Fruit fly (Drosophila melanogaster): Measurements from ENCODE around the gene CG13685.

CG13685 gene

dm6 chr3L:7783383-7783782, 36.2 kb downstream of the CG13685 start (continued):
- peak; percentile 19; the same call in 1 of the 3 replicates for TF ChIP-seq CG14050 (GFP tag; IDR thresholded peaks at IDR 0.05)
- peak; percentile 4 for TF ChIP-seq CG12659 (GFP tag; optimal IDR thresholded peaks at IDR 0.05)
- TF ChIP-seq CG11504 (tag; optimal IDR thresholded peaks at IDR 0.05), result peak; percentile 47
- TF ChIP-seq Med (GFP tag), result peak; percentile 80
- TF ChIP-seq unc-4 (GFP tag; IDR thresholded peaks at IDR 0.05; ENCODE audit: partially characterized antibody), result no peak
- TF ChIP-seq Dll (GFP tag; IDR thresholded peaks at IDR 0.05; ENCODE audit: partially characterized antibody), result no peak
- TF ChIP-seq dysf (GFP tag; IDR thresholded peaks at IDR 0.05), result peak; percentile 55; the same call in 1 of the 3 replicates
- TF ChIP-seq mld (GFP tag; IDR thresholded peaks at IDR 0.05; ENCODE audit: partially characterized antibody), result no peak
- no peak for TF ChIP-seq lov (optimal IDR thresholded peaks at IDR 0.05)
- TF ChIP-seq lov (GFP tag; IDR thresholded peaks at IDR 0.05), result no peak
- TF ChIP-seq CG15269 (tag; optimal IDR thresholded peaks at IDR 0.05), result peak; percentile 55
- no peak for TF ChIP-seq CG8388 (GFP tag; optimal IDR thresholded peaks at IDR 0.05)
- TF ChIP-seq unpg (GFP tag; optimal IDR thresholded peaks at IDR 0.05), result peak; percentile 39
- no peak for TF ChIP-seq pan (optimal IDR thresholded peaks at IDR 0.05)
- peak in 1 of 2 experiments; percentile 40 for TF ChIP-seq pan (GFP tag; optimal IDR thresholded peaks at IDR 0.05 in 1 of 2, IDR thresholded peaks at IDR 0.05 in 1 of 2)
- no peak for TF ChIP-seq Taf1 (GFP tag; IDR thresholded peaks at IDR 0.05)
- no peak for TF ChIP-seq CG1233 (GFP tag; optimal IDR thresholded peaks at IDR 0.05)

dm6 chr3L:7786263-7786662, 39.1 kb downstream of the CG13685 start:
- TF ChIP-seq ftz-f1 (GFP tag; optimal IDR thresholded peaks at IDR 0.05), result peak; percentile 10
- no peak for TF ChIP-seq CG9817 (tag; optimal IDR thresholded peaks at IDR 0.05)
- peak; percentile 87 for TF ChIP-seq sd (tag; optimal IDR thresholded peaks at IDR 0.05)
- TF ChIP-seq CG31365 (tag; optimal IDR thresholded peaks at IDR 0.05), result no peak
- TF ChIP-seq CG2129 (GFP tag; IDR thresholded peaks at IDR 0.05; ENCODE audit: partially characterized antibody), result no peak
- peak in 1 of 2 experiments; percentile 88 for TF ChIP-seq Eip74EF (GFP tag; optimal IDR thresholded peaks at IDR 0.05)
- TF ChIP-seq Rx (GFP tag; IDR thresholded peaks at IDR 0.05), result no peak
- TF ChIP-seq CG10147 (GFP tag; optimal IDR thresholded peaks at IDR 0.05), result no peak
- no peak for TF ChIP-seq salm (tag; optimal IDR thresholded peaks at IDR 0.05)
- TF ChIP-seq Hand (GFP tag; optimal IDR thresholded peaks at IDR 0.05), result no peak
- TF ChIP-seq chinmo (GFP tag; IDR thresholded peaks at IDR 0.05; ENCODE audit: partially characterized antibody), result peak; percentile 84; the same call in 1 of the 4 replicates
- no peak for TF ChIP-seq Ets65A (GFP tag)

DNA sequence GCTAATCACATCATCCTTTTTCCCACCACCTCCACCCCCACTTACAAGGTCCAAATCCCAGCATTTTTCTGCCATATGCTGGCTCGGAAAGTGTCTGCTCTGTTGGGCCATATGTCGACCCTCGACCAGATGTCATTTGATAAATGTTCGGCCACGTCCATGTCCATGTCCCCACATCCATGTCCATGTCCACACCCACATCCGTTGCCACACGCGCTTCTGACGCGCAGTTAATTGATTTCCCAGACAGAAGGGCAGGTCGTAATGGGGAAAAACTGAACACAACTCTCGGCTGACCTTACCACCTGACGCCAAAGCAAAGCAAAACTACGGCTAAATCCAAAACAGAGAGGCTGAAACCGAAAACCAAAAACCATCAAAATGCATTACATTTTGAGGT, 39.8 kb downstream of the CG13685 start:
- TF ChIP-seq NfI (GFP tag; optimal IDR thresholded peaks at IDR 0.05) (no peak), sisA (GFP tag; IDR thresholded peaks at IDR 0.05) (no peak), onecut (GFP tag; IDR thresholded peaks at IDR 0.05) (no peak), CG3407 (GFP tag; optimal IDR thresholded peaks at IDR 0.05) (no peak), CG43689 (GFP tag; IDR thresholded peaks at IDR 0.05) (no peak), CG30431 (GFP tag; optimal IDR thresholded peaks at IDR 0.05) (no peak), CG11247 (GFP tag; IDR thresholded peaks at IDR 0.05) (0 out of 2 replicates have a peak, but pooled peaks have one; percentile 15), Sry-β (GFP tag; optimal IDR thresholded peaks at IDR 0.05) (no peak), CG12104 (GFP tag; optimal IDR thresholded peaks at IDR 0.05) (no peak), pfk (GFP tag; optimal IDR thresholded peaks at IDR 0.05) (no peak), Med (GFP tag) (peak; percentile 44), Fer2 (tag; optimal IDR thresholded peaks at IDR 0.05) (no peak), twi (tag; optimal IDR thresholded peaks at IDR 0.05) (peak; percentile 18), Hr78 (GFP tag; optimal IDR thresholded peaks at IDR 0.05) (no peak), CG42726 (GFP tag; IDR thresholded peaks at IDR 0.05; ENCODE audit: partially characterized antibody) (no peak), CG17385 (GFP tag; optimal IDR thresholded peaks at IDR 0.05) (no peak), pho (GFP tag; optimal IDR thresholded peaks at IDR 0.05) (no peak), sima (GFP tag; optimal IDR thresholded peaks at IDR 0.05) (no peak), CG8089 (GFP tag; optimal IDR thresholded peaks at IDR 0.05) (no peak), CG12769 (tag; optimal IDR thresholded peaks at IDR 0.05) (peak; percentile 52), hb (GFP tag; IDR thresholded peaks at IDR 0.05; ENCODE audit: partially characterized antibody) (no peak)
